Worm (Caenorhabditis elegans) whole organism, mixed stage, embryonic: Measurements from ENCODE around the gene F28C6.9.

Source experiments
- bed-3 ChIP-seq: fragments of 200-800 bp; sonication (Bioruptor generic); optimal IDR thresholded peaks from 3 replicates; lab custom pipeline; 2018; ENCODE audit warnings: mild to moderate bottlenecking, missing genetic modification characterization, moderate library complexity, missing compliant biosample characterization
- blmp-1 ChIP-seq: fragments of 150-350 bp; optimal IDR thresholded peaks from 2 replicates; lab custom pipeline; 2014; ENCODE audit warnings: missing biosample characterization, missing genetic modification characterization
- ceh-83 ChIP-seq: fragments of 200-800 bp; sonication (Bioruptor generic); optimal IDR thresholded peaks from 2 replicates; lab custom pipeline; 2018; ENCODE audit warnings: mild to moderate bottlenecking, missing genetic modification characterization, missing compliant biosample characterization
- ces-1 ChIP-seq: fragments of 150-350 bp; optimal IDR thresholded peaks from 2 replicates; lab custom pipeline; 2014; ENCODE audit warnings: missing biosample characterization, missing genetic modification reagents, missing genetic modification characterization
- cnd-1 ChIP-seq: fragments of 200-800 bp; sonication (Bioruptor generic); optimal IDR thresholded peaks from 2 replicates; lab custom pipeline; 2018; ENCODE audit warnings: mild to moderate bottlenecking, missing genetic modification characterization, missing compliant biosample characterization
- elt-1 ChIP-seq: sonication (generic microtip); optimal IDR thresholded peaks from 2 replicates; lab custom pipeline; 2017; ENCODE audit warnings: missing genetic modification characterization, mild to moderate bottlenecking, missing compliant biosample characterization, antibody characterized with exemption, moderate library complexity, borderline replicate concordance; ENCODE audit not compliant: insufficient read depth
- elt-3 ChIP-seq: fragments of 150-350 bp; optimal IDR thresholded peaks from 2 replicates; lab custom pipeline; 2014; ENCODE audit warnings: missing biosample characterization, missing genetic modification characterization
- flh-1 ChIP-seq: fragments of 200-800 bp; sonication (Bioruptor generic); optimal IDR thresholded peaks from 2 replicates; lab custom pipeline; 2018; ENCODE audit warnings: mild to moderate bottlenecking, missing genetic modification characterization, moderate library complexity, missing compliant biosample characterization
- ham-2 ChIP-seq: fragments of 200-800 bp; sonication (Bioruptor generic); optimal IDR thresholded peaks from 2 replicates; lab custom pipeline; 2018; ENCODE audit warnings: mild to moderate bottlenecking, missing genetic modification characterization, missing compliant biosample characterization
- hlh-1 ChIP-seq: fragments of 150-350 bp; optimal IDR thresholded peaks from 2 replicates; lab custom pipeline; 2014; ENCODE audit warnings: missing biosample characterization, missing genetic modification reagents, missing genetic modification characterization
- lin-13 ChIP-seq: fragments of 150-350 bp; optimal IDR thresholded peaks from 2 replicates; lab custom pipeline; 2014; ENCODE audit warnings: missing biosample characterization, missing genetic modification characterization
- lin-32 ChIP-seq: fragments of 200-800 bp; sonication (Bioruptor generic); optimal IDR thresholded peaks from 2 replicates; lab custom pipeline; 2018; ENCODE audit warnings: mild to moderate bottlenecking, missing genetic modification characterization, missing compliant biosample characterization
- mep-1 ChIP-seq: fragments of 150-350 bp; optimal IDR thresholded peaks from 2 replicates; lab custom pipeline; 2017; ENCODE audit warnings: missing biosample characterization, missing genetic modification reagents, missing genetic modification characterization, inconsistent platforms
- nhr-12 ChIP-seq: fragments of 150-350 bp; optimal IDR thresholded peaks from 2 replicates; lab custom pipeline; 2014; ENCODE audit warnings: missing biosample characterization, missing genetic modification characterization
- nhr-237 ChIP-seq: fragments of 150-350 bp; optimal IDR thresholded peaks from 2 replicates; lab custom pipeline; 2014; ENCODE audit warnings: missing biosample characterization, missing genetic modification characterization
- nhr-28 ChIP-seq: fragments of 150-350 bp; optimal IDR thresholded peaks from 2 replicates; lab custom pipeline; 2014; ENCODE audit warnings: missing biosample characterization, missing genetic modification characterization
- nhr-76 ChIP-seq: sonication (generic microtip); optimal IDR thresholded peaks from 2 replicates; lab custom pipeline; 2017; ENCODE audit warnings: missing biosample characterization, missing genetic modification characterization
- pha-4 ChIP-seq: fragments of 150-350 bp; optimal IDR thresholded peaks from 2 replicates; lab custom pipeline; 2018; ENCODE audit warnings: missing biosample characterization, missing genetic modification reagents, missing genetic modification characterization
- sem-2 ChIP-seq: fragments of 200-800 bp; sonication (Bioruptor generic); optimal IDR thresholded peaks from 2 replicates; lab custom pipeline; 2018; ENCODE audit warnings: mild to moderate bottlenecking, missing genetic modification characterization, missing compliant biosample characterization
- snpc-4 ChIP-seq: fragments of 150-350 bp; optimal IDR thresholded peaks from 2 replicates; lab custom pipeline; 2014; ENCODE audit warnings: missing biosample characterization, missing genetic modification characterization
- sptf-1 ChIP-seq: sonication (generic microtip); optimal IDR thresholded peaks from 2 replicates; lab custom pipeline; 2017; ENCODE audit warnings: mild to moderate bottlenecking, missing genetic modification characterization, moderate library complexity, missing compliant biosample characterization
- tbx-8 ChIP-seq: fragments of 200-800 bp; sonication (Bioruptor generic); optimal IDR thresholded peaks from 2 replicates; lab custom pipeline; 2018; ENCODE audit warnings: mild to moderate bottlenecking, missing genetic modification characterization, moderate library complexity, missing compliant biosample characterization
- unc-120 ChIP-seq: sonication (generic microtip); optimal IDR thresholded peaks from 2 replicates; lab custom pipeline; 2017; ENCODE audit warnings: missing genetic modification characterization, missing compliant biosample characterization; ENCODE audit not compliant: poor library complexity, severe bottlenecking
- unc-39 ChIP-seq: fragments of 150-350 bp; optimal IDR thresholded peaks from 2 replicates; lab custom pipeline; 2014; ENCODE audit warnings: missing biosample characterization, missing genetic modification characterization
- ztf-11 ChIP-seq: fragments of 150-350 bp; optimal IDR thresholded peaks from 2 replicates; lab custom pipeline; 2014; ENCODE audit warnings: missing biosample characterization, missing genetic modification characterization

F28C6.9 gene

DNA sequence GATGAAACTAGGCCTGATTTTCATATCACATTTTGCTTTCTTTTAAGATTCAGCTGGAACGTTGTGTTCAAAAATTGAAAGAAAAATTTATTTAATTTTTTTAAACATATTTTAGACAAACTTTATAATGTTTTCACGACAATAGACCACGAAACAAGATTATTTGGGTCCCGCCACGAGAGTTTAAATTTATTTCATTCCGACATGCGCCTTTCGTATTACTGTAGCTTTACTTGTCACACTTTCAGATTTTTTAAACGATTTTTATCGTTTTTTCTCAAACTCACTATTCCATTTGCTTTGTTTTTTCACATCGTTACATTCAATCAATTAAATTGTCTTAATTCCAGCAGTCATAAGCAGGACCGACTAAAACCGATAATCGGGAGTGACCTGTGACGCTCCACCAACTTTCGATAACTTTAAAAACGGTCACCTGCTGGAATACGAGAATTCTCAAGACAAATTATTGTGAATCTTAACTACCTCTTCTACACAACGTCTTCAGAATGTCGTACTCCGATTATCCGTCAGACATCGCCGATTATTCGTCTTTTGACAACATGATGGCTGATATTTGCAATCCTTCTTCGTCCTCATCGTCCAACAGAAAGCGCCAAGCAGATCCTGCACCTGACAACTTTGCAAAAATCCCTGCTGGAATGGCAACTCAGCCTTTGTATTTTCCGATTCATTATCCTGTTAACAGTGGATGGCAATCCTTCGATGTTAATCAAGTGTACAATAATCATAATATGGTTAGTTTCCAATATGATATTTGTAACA, 16.0 kb downstream of the F28C6.9 start, which contains the start of gene aptf-3:
Gene aptf-3 (plus strand): TSS at position 351 of the 786 bp plus-strand sequence.
- TF ChIP-seq elt-1 (tag; lab: Kevin White, UChicago): no peak

DNA sequence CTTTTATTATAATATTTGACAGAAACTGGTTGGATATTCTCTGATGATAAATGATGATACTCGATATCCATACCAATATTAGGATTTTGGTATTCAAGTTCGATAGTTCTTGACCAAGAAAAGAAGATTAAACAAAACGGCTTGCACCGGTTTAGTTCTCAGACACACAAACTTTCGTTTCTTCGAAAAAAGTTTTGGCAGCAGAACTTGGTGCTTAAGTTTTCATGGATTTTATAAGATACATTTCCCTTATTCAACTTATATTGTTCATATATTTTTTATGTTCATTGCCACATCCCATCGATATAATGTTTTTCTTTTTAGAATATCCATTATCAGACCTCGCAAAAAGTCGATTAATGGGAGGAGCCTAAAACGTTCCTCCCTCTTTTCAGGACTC, 19.3 kb downstream of the F28C6.9 start, which contains the start of gene aptf-4:
Gene aptf-4 (plus strand): TSS at position 301 of the 400 bp plus-strand sequence.
- TF ChIP-seq blmp-1 (no peak), ztf-11 (no peak), ces-1 (GFP tag; lab: Kevin White, UChicago) (no peak), nhr-28 (tag; lab: Kevin White, UChicago) (no peak), tbx-8 (no peak), nhr-12 (tag; lab: Kevin White, UChicago) (no peak), elt-3 (tag; lab: Kevin White, UChicago) (no peak), snpc-4 (no peak), pha-4 (tag; lab: Kevin White, UChicago) (no peak), flh-1 (GFP tag; lab: Kevin White, UChicago) (no peak), hlh-1 (tag; lab: Kevin White, UChicago) (no peak)

DNA sequence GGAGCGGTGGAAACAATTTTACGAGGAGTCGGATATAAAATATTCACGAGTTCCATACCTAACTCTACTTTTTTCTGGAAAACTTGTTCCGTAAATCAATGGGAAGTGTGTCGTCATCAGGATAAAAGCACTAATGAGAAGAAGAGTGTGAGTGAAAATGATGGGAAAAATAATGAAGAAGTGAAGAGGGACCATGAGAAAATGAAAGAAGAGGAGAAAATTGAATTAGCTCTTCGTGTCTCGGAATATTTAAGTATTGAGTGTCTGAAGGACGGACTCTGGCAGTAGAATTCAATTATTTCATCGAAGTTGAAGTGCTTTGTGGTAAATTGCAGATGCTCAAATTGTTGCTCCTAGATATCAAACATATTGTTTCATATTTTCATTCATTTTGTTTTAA, 20.8 kb downstream of the F28C6.9 start:
- TF ChIP-seq nhr-12 (tag; lab: Kevin White, UChicago): no peak
- peak; percentile 100 for TF ChIP-seq ces-1 (GFP tag; lab: Kevin White, UChicago)

DNA sequence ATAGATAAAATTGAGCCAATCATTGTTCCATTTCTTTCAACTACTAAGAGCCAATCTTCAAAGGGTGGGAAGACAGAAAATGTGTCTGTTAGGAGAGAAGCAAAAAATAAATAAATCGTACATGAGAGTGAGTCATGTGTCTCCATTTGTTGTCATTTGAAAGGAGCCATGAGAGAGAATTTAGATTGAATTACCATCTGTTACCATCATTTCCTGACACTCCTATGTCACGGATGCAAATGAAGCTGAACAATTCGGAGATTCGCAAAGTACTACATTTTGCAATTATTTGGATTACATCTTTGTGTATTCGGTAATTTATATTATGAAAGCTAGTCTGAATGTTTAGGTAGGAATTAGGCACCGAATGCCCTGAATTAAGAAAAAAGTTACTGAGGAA, 21.5 kb downstream of the F28C6.9 start:
- TF ChIP-seq elt-3 (tag; lab: Kevin White, UChicago): no peak
- TF ChIP-seq ces-1 (GFP tag; lab: Kevin White, UChicago): peak; percentile 93

DNA sequence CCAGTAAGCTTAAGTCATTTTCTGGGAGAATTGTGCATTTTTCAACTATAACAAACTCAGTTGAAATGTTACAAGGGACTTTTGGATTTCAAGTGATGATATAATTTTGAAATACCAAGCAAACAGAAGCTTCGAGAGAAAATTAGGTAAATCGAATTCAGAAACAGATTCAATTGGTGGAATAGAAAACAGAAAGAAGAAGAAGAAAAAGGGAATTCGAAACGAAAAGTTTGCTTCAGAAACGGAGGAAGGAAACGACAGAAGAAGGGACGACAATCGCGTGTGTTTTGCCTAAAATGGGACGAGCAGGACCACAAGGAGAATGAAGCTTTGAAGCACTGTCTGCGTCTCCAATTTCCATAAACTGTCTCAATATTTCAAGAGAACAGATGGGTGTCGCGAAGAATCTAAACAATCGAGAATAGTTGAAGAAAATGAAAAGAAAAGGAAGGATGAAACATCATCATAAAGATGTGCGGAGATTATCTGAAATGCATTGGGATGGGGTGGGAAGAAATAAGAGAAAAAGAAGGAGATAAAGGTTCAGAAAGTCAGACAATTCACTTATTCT, 22.2 kb downstream of the F28C6.9 start:
- TF ChIP-seq elt-1 (tag; lab: Kevin White, UChicago) (peak; percentile 43), blmp-1 (no peak), tbx-8 (no peak), ces-1 (GFP tag; lab: Kevin White, UChicago) (peak; percentile 99), mep-1 (tag; lab: Kevin White, UChicago) (no peak)

DNA sequence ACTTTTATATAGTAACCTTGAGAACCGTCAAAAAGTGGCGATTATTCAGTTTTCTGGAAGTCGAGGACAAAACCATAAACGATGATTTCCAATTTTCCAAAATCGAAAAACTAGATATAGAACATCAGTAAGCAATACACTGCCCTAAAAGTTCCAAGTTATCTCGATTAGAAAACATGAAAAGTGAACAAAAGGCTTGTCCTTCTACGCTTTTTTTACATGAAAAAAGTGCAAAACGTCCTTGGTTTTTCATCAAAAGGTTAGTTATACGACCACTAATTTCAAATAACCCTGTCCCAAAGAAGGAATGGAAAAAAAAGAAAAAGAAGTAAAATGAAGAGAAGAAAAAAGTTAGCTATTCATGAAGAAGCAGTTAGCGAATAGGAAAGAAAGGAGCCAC, 24.1 kb downstream of the F28C6.9 start:
- TF ChIP-seq ceh-83 (GFP tag; lab: Kevin White, UChicago) (no peak), unc-39 (tag; lab: Kevin White, UChicago) (no peak), nhr-76 (tag; lab: Kevin White, UChicago) (no peak), ces-1 (GFP tag; lab: Kevin White, UChicago) (no peak), tbx-8 (no peak), sem-2 (GFP tag; lab: Kevin White, UChicago) (no peak), nhr-237 (tag; lab: Kevin White, UChicago) (no peak), pha-4 (tag; lab: Kevin White, UChicago) (no peak), nhr-28 (tag; lab: Kevin White, UChicago) (no peak), sptf-1 (tag; lab: Kevin White, UChicago) (no peak)
- TF ChIP-seq, all 35 proteins: peak for 0

DNA sequence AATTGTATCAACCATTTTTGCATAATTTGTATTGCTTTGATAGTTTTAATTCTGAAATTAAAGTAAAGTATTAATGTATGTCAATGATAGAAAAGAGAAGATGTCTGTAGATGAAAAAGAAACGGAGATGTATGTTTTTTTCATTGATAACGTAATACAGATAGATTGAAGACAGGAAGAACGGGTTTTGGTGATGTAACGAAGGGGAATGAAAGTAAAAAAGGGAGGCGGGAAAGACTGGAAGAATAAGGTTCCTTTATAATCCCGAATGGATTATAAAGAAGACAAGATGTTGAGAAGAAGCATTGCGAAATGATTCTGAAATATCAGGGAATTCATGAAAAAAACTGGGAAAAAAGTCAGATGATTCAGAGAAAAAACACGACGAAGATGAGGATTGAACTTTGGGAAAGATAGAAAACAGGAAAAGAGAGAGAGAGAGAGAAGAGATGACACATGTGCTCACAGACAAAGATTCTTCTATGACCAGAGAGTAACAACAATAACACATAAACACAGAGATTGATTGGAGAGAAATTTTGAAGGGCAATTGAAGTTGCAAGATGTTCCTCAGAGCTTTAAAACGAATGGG, 24.9 kb downstream of the F28C6.9 start, which contains the start of gene F54C9.11:
Gene F54C9.11 (minus strand): TSS at position 51 of the 592 bp plus-strand sequence.
- no peak for TF ChIP-seq tbx-8
- TF ChIP-seq bed-3: no peak
- no peak for TF ChIP-seq elt-3 (tag; lab: Kevin White, UChicago)
- no peak for TF ChIP-seq cnd-1
- TF ChIP-seq ztf-11: no peak
- no peak for TF ChIP-seq ham-2 (GFP tag; lab: Kevin White, UChicago)
- TF ChIP-seq snpc-4: no peak
- TF ChIP-seq unc-120 (tag; lab: Kevin White, UChicago): no peak
- no peak for TF ChIP-seq lin-32 (GFP tag; lab: Kevin White, UChicago)
- no peak for TF ChIP-seq sem-2 (GFP tag; lab: Kevin White, UChicago)
- no peak for TF ChIP-seq ceh-83 (GFP tag; lab: Kevin White, UChicago)
- no peak for TF ChIP-seq lin-13 (tag; lab: Kevin White, UChicago)
